Worm (Caenorhabditis elegans) whole organism, L1 larva: ENCODE results near the gene pid-1.
A peak's percentile ranks its signal among the peaks of the same experiment; 100 is the strongest.

Experiments used
- C16A3.4 ChIP-seq: fragments of 150-350 bp; optimal IDR thresholded peaks from 2 replicates; lab custom pipeline; 2014; ENCODE audit warnings: missing biosample characterization, missing genetic modification characterization
- C34B4.2 ChIP-seq: sonication (generic microtip); optimal IDR thresholded peaks from 2 replicates; lab custom pipeline; 2017; ENCODE audit warnings: mild to moderate bottlenecking, missing genetic modification characterization, missing compliant biosample characterization
- alr-1 ChIP-seq: fragments of 200-800 bp; sonication (Bioruptor generic); optimal IDR thresholded peaks from 2 replicates; lab custom pipeline; 2018; ENCODE audit warnings: borderline replicate concordance, mild to moderate bottlenecking, missing genetic modification characterization, missing compliant biosample characterization
- ama-1 ChIP-seq: fragments of 150-350 bp; optimal IDR thresholded peaks from 2 replicates; lab custom pipeline; 2014
- blmp-1 ChIP-seq: fragments of 150-350 bp; optimal IDR thresholded peaks from 2 replicates; lab custom pipeline; 2014; ENCODE audit warnings: missing biosample characterization, missing genetic modification characterization
- ceh-8 ChIP-seq: fragments of 200-800 bp; sonication (Bioruptor generic); optimal IDR thresholded peaks from 2 replicates; lab custom pipeline; 2018; ENCODE audit warnings: mild to moderate bottlenecking, missing genetic modification characterization, moderate library complexity, missing compliant biosample characterization
- ceh-82 ChIP-seq, 3 experiments: fragments of 150-350 bp in 1 of 3; sonication (generic microtip) in 2 of 3; optimal IDR thresholded peaks; 2 replicates each; lab custom pipeline; 2014 to 2017; ENCODE audit warnings: missing biosample characterization in 3 of 3, missing genetic modification characterization in 3 of 3
- ceh-88 ChIP-seq: fragments of 200-800 bp; sonication (Bioruptor generic); IDR thresholded peaks from 2 replicates; pipeline ENCODE4 v1.3.6; 2022; ENCODE audit warnings: missing genetic modification characterization, missing compliant biosample characterization
- ceh-90 ChIP-seq: sonication (generic microtip); optimal IDR thresholded peaks from 2 replicates; lab custom pipeline; 2016; ENCODE audit warnings: missing genetic modification characterization, missing compliant biosample characterization
- ces-1 ChIP-seq: fragments of 150-350 bp; optimal IDR thresholded peaks from 2 replicates; lab custom pipeline; 2014; ENCODE audit warnings: missing biosample characterization, missing genetic modification reagents, missing genetic modification characterization
- dsc-1 ChIP-seq: sonication (generic microtip); optimal IDR thresholded peaks from 2 replicates; lab custom pipeline; 2016; ENCODE audit warnings: mild to moderate bottlenecking, missing genetic modification characterization, missing compliant biosample characterization
- efl-1 ChIP-seq, 4 experiments: fragments of 150-350 bp; optimal IDR thresholded peaks in 3 of 4; peaks in 1 of 4; 1 replicate in 1 of 4; 2 replicates in 3 of 4; lab custom pipeline; 2014; ENCODE audit warnings: missing biosample characterization in 2 of 4, missing genetic modification characterization in 2 of 4, missing genetic modification reagents in 2 of 4
- efl-3 ChIP-seq: fragments of 200-800 bp; sonication (Bioruptor generic); optimal IDR thresholded peaks from 2 replicates; lab custom pipeline; 2018; ENCODE audit warnings: mild to moderate bottlenecking, missing genetic modification characterization, missing compliant biosample characterization
- egl-13 ChIP-seq: sonication (generic microtip); optimal IDR thresholded peaks from 2 replicates; lab custom pipeline; 2016; ENCODE audit warnings: missing genotype, missing genetic modification reagents, missing genetic modification characterization, missing compliant biosample characterization
- egl-27 ChIP-seq, 2 experiments: fragments of 150-350 bp in 1 of 2; sonication (generic microtip); optimal IDR thresholded peaks; 3 replicates each; lab custom pipeline; 2017 to 2018; ENCODE audit warnings: missing biosample characterization in 2 of 2, missing genetic modification characterization in 2 of 2, missing genetic modification reagents in 2 of 2
- elt-3 ChIP-seq, 6 experiments: fragments of 150-350 bp in 1 of 6; sonication (generic microtip); optimal IDR thresholded peaks; 2 replicates each; lab custom pipeline; 2017 to 2018; ENCODE audit warnings: missing biosample characterization in 6 of 6, missing genetic modification characterization in 6 of 6, inconsistent platforms in 1 of 6
- ets-5 ChIP-seq: fragments of 200-800 bp; sonication (Bioruptor generic); IDR thresholded peaks from 2 replicates; pipeline ENCODE4 v1.3.6; 2022; ENCODE audit warnings: missing genetic modification characterization, missing compliant biosample characterization
- fkh-4 ChIP-seq: sonication (generic microtip); optimal IDR thresholded peaks from 2 replicates; lab custom pipeline; 2016; ENCODE audit warnings: missing compliant biosample characterization, missing genetic modification characterization, borderline replicate concordance
- grh-1 ChIP-seq: fragments of 200-800 bp; sonication (Bioruptor generic); IDR thresholded peaks from 2 replicates; pipeline ENCODE4 v1.3.6; 2022; ENCODE audit warnings: missing genetic modification reagents, missing genetic modification characterization, missing compliant biosample characterization
- hlh-17 ChIP-seq: fragments of 200-800 bp; sonication (Bioruptor generic); optimal IDR thresholded peaks from 2 replicates; lab custom pipeline; 2018; ENCODE audit warnings: missing genetic modification characterization, mild to moderate bottlenecking, missing compliant biosample characterization, moderate library complexity, borderline replicate concordance
- hpl-2 ChIP-seq: fragments of 150-350 bp; optimal IDR thresholded peaks from 2 replicates; lab custom pipeline; 2014; ENCODE audit warnings: missing biosample characterization, missing genetic modification reagents, missing genetic modification characterization
- irx-1 ChIP-seq: sonication (generic microtip); optimal IDR thresholded peaks from 2 replicates; lab custom pipeline; 2016; ENCODE audit warnings: missing genetic modification characterization, missing compliant biosample characterization
- lin-14 ChIP-seq: fragments of 200-800 bp; sonication (Bioruptor generic); optimal IDR thresholded peaks from 2 replicates; lab custom pipeline; 2018; ENCODE audit warnings: mild to moderate bottlenecking, missing genetic modification characterization, moderate library complexity, missing compliant biosample characterization
- lin-35 ChIP-seq, 2 experiments: fragments of 150-350 bp; optimal IDR thresholded peaks; 2 replicates each; lab custom pipeline; 2014; ENCODE audit warnings: missing biosample characterization in 2 of 2, missing genetic modification characterization in 2 of 2, missing genetic modification reagents in 2 of 2
- lsy-2 ChIP-seq, 2 experiments: fragments of 150-350 bp; optimal IDR thresholded peaks; 2 replicates each; lab custom pipeline; 2014; ENCODE audit warnings: missing biosample characterization in 2 of 2, missing genetic modification characterization in 2 of 2
- mab-9 ChIP-seq: fragments of 200-800 bp; sonication (Bioruptor generic); IDR thresholded peaks from 2 replicates; pipeline ENCODE4 v1.3.6; 2022; ENCODE audit warnings: missing genetic modification reagents, missing genetic modification characterization, missing compliant biosample characterization
- mdl-1 ChIP-seq, 2 experiments: fragments of 150-350 bp; optimal IDR thresholded peaks; 2 replicates each; lab custom pipeline; 2014 to 2017; ENCODE audit warnings: missing biosample characterization in 2 of 2, missing genetic modification characterization in 2 of 2, inconsistent platforms in 1 of 2
- mef-2 ChIP-seq: fragments of 150-350 bp; optimal IDR thresholded peaks from 2 replicates; lab custom pipeline; 2014; ENCODE audit warnings: missing biosample characterization, missing genetic modification characterization
- mep-1 ChIP-seq: fragments of 150-350 bp; optimal IDR thresholded peaks from 2 replicates; lab custom pipeline; 2014; ENCODE audit warnings: missing biosample characterization, missing genetic modification characterization
- nhr-11 ChIP-seq: fragments of 150-350 bp; optimal IDR thresholded peaks from 2 replicates; lab custom pipeline; 2014; ENCODE audit warnings: missing biosample characterization, missing genetic modification characterization
- nhr-20 ChIP-seq: sonication (generic microtip); optimal IDR thresholded peaks from 2 replicates; lab custom pipeline; 2016; ENCODE audit warnings: mild to moderate bottlenecking, missing genetic modification characterization, missing compliant biosample characterization
- nhr-237 ChIP-seq: fragments of 150-350 bp; optimal IDR thresholded peaks from 2 replicates; lab custom pipeline; 2014; ENCODE audit warnings: missing biosample characterization, missing genetic modification characterization
- nhr-71 ChIP-seq: sonication (generic microtip); optimal IDR thresholded peaks from 2 replicates; lab custom pipeline; 2016; ENCODE audit warnings: mild to moderate bottlenecking, missing genetic modification characterization, moderate library complexity, missing compliant biosample characterization
- nhr-84 ChIP-seq: sonication (generic microtip); optimal IDR thresholded peaks from 2 replicates; lab custom pipeline; 2017; ENCODE audit warnings: missing biosample characterization, missing genetic modification characterization
- pqm-1 ChIP-seq: sonication (generic microtip); optimal IDR thresholded peaks from 3 replicates; lab custom pipeline; 2017; ENCODE audit warnings: missing biosample characterization, missing genetic modification characterization
- snu-23 ChIP-seq: sonication (generic microtip); optimal IDR thresholded peaks from 2 replicates; lab custom pipeline; 2016; ENCODE audit warnings: missing genetic modification characterization, missing compliant biosample characterization
- sox-4 ChIP-seq: sonication (generic microtip); optimal IDR thresholded peaks from 2 replicates; lab custom pipeline; 2016; ENCODE audit warnings: missing genetic modification characterization, missing compliant biosample characterization
- sptf-1 ChIP-seq: fragments of 150-350 bp; optimal IDR thresholded peaks from 2 replicates; lab custom pipeline; 2014; ENCODE audit warnings: missing biosample characterization, missing genetic modification characterization
- sup-37 ChIP-seq: fragments of 200-800 bp; sonication (Bioruptor generic); optimal IDR thresholded peaks from 2 replicates; lab custom pipeline; 2018; ENCODE audit warnings: mild to moderate bottlenecking, missing genetic modification characterization, missing compliant biosample characterization
- swsn-7 ChIP-seq: sonication (generic microtip); optimal IDR thresholded peaks from 2 replicates; lab custom pipeline; 2016; ENCODE audit warnings: missing genetic modification characterization, missing compliant biosample characterization
- tbx-2 ChIP-seq: sonication (generic microtip); optimal IDR thresholded peaks from 2 replicates; lab custom pipeline; 2016; ENCODE audit warnings: missing genetic modification characterization, missing compliant biosample characterization
- unc-62 ChIP-seq: fragments of 150-350 bp; optimal IDR thresholded peaks from 2 replicates; lab custom pipeline; 2014; ENCODE audit warnings: missing biosample characterization, missing genetic modification reagents, missing genetic modification characterization
- ztf-11 ChIP-seq, 2 experiments: sonication (generic microtip); optimal IDR thresholded peaks; 2 replicates each; lab custom pipeline; 2016 to 2017; ENCODE audit warnings: missing genetic modification characterization in 2 of 2, missing biosample characterization in 1 of 2, missing compliant biosample characterization in 1 of 2
- ztf-4 ChIP-seq: fragments of 150-350 bp; optimal IDR thresholded peaks from 2 replicates; lab custom pipeline; 2014; ENCODE audit warnings: missing biosample characterization, missing genetic modification characterization

pid-1 gene

ce11 chrII:7690384-7690783, at the start of gene pid-1:
TSS of gene pid-1 (minus strand) at chrII:7690556.
- TF ChIP-seq egl-13 (tag; lab: Kevin White, UChicago), result no peak
- TF ChIP-seq hpl-2, result no peak
- no peak for TF ChIP-seq ama-1 (lab: Kevin White, UChicago)
- no peak for TF ChIP-seq fkh-4 (tag; lab: Kevin White, UChicago)
- no peak for TF ChIP-seq ceh-8 (GFP tag; lab: Kevin White, UChicago)
- TF ChIP-seq alr-1 (tag; lab: Kevin White, UChicago), result no peak
- no peak for TF ChIP-seq nhr-11
- no peak for TF ChIP-seq sptf-1 (tag; lab: Kevin White, UChicago)
- no peak for TF ChIP-seq ztf-4 (tag; lab: Kevin White, UChicago)
- TF ChIP-seq swsn-7 (tag; lab: Kevin White, UChicago), result no peak
- no peak for TF ChIP-seq mdl-1 (tag; optimal IDR thresholded peaks at IDR 0.05; lab: Kevin White, UChicago)
- TF ChIP-seq ceh-90 (tag; lab: Kevin White, UChicago), result no peak
- TF ChIP-seq unc-62 (GFP tag; lab: Kevin White, UChicago), result no peak
- TF ChIP-seq tbx-2 (tag; lab: Kevin White, UChicago), result no peak

DNA sequence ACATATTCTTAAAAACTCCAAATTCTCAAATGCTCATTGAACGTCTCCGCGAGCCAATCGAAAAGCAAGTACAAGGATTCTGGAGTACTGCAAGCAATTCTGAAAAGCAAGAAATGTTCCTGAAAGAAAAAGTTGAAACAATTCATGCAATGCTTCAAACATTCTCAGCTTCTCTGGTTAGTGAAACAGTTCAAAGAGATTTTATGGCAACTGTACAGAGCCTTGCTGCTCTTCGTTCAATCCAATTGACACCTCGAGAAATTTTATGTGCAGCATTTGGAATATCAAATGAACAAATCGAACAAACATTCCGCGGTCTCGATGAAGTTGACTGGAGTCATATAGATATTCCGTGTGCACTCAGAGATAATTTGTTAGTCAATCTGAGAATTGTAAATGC, 46.4 kb upstream of the pid-1 start:
- TF ChIP-seq ama-1 (lab: Kevin White, UChicago) (no peak), lsy-2 (tag; optimal IDR thresholded peaks at IDR 0.05; lab: Kevin White, UChicago) (no peak), alr-1 (tag; lab: Kevin White, UChicago) (no peak), mdl-1 (tag; optimal IDR thresholded peaks at IDR 0.05; lab: Kevin White, UChicago) (no peak), egl-27 (tag; optimal IDR thresholded peaks at IDR 0.05; lab: Kevin White, UChicago) (no peak), nhr-84 (tag; lab: Kevin White, UChicago) (no peak)

DNA sequence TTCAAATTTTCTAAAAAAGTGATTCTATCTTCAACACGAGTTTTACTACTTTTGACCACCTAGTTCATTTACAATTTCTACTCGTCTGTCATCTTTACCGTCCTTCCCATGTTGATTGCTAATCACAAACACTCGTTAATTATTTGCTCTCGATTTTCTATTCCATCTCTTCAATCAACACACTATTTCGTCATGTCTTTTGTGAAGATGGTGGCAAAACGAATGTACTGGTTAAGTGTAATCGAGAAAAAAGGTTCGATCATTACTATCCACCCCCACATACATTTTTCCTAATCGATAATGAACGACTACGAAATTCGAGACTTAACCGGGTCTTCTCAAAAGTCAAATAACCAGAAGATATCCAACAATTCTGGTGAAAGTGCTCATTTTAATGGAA, 34.2 kb upstream of the pid-1 start, which contains the start of gene cpna-2:
Gene cpna-2 (plus strand): TSS at position 301 of the 400 bp plus-strand sequence.
- no peak for TF ChIP-seq tbx-2 (tag; lab: Kevin White, UChicago)
- no peak for TF ChIP-seq lin-14
- TF ChIP-seq nhr-237 (tag; lab: Kevin White, UChicago), result no peak
- TF ChIP-seq C16A3.4 (tag; lab: Kevin White, UChicago), result no peak
- no peak for TF ChIP-seq C34B4.2
- no peak for TF ChIP-seq pqm-1 (tag; lab: Kevin White, UChicago)
- no peak for TF ChIP-seq dsc-1 (tag; lab: Kevin White, UChicago)
- TF ChIP-seq ceh-88 (GFP tag; lab: Robert Waterston, UW), result no peak
- no peak for TF ChIP-seq nhr-84 (tag; lab: Kevin White, UChicago)
- TF ChIP-seq ceh-8 (GFP tag; lab: Kevin White, UChicago), result no peak
- TF ChIP-seq hpl-2, result no peak
- no peak for TF ChIP-seq mep-1 (tag; lab: Kevin White, UChicago)
- no peak for TF ChIP-seq sox-4 (tag; lab: Kevin White, UChicago)
- no peak for TF ChIP-seq grh-1 (GFP tag; lab: Robert Waterston, UW)

DNA sequence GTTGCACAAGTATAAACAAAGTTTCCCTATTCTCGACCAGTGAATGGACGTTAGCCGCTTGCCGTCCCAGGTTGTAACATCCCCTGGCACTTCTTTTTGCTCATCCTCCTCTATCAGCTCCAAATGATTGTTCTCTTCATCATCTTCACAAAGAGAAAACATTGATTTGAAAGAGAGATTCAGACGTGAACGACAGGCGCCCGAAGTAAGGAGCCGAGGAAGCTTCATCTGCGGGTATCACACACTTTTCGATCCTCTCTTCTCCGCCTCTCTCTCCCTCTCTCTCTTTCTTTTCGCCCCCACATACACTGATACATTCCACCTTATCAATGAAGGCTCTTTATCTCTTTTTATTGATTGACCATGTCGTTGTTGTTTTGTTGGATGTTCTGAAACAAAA, 32.4 kb upstream of the pid-1 start:
- no peak for TF ChIP-seq tbx-2 (tag; lab: Kevin White, UChicago)
- no peak for TF ChIP-seq alr-1 (tag; lab: Kevin White, UChicago)
- TF ChIP-seq nhr-11, result no peak
- peak in 1 of 2 experiments; percentile 28 for TF ChIP-seq lsy-2 (tag; optimal IDR thresholded peaks at IDR 0.05; lab: Kevin White, UChicago)
- TF ChIP-seq nhr-20, result no peak
- TF ChIP-seq hlh-17 (GFP tag; lab: Kevin White, UChicago), result no peak
- TF ChIP-seq ces-1 (GFP tag; lab: Kevin White, UChicago), result no peak
- TF ChIP-seq efl-1 (optimal IDR thresholded peaks at IDR 0.05; lab: Kevin White, UChicago), result no peak
- TF ChIP-seq efl-1 (GFP tag; optimal IDR thresholded peaks at IDR 0.05 in 1 of 2; lab: Kevin White, UChicago), result no peak
- TF ChIP-seq snu-23 (GFP tag; lab: Kevin White, UChicago), result peak; percentile 13
- TF ChIP-seq ztf-11 (tag; optimal IDR thresholded peaks at IDR 0.05; lab: Kevin White, UChicago), result no peak
- TF ChIP-seq dsc-1 (tag; lab: Kevin White, UChicago), result no peak
- no peak for TF ChIP-seq irx-1 (tag; lab: Kevin White, UChicago)
- TF ChIP-seq ceh-82 (tag; optimal IDR thresholded peaks at IDR 0.05; lab: Kevin White, UChicago), result no peak
- TF ChIP-seq C34B4.2, result no peak
- no peak for TF ChIP-seq nhr-237 (tag; lab: Kevin White, UChicago)
- no peak for TF ChIP-seq mef-2 (tag; lab: Kevin White, UChicago)
- no peak for TF ChIP-seq ets-5
- TF ChIP-seq mep-1 (tag; lab: Kevin White, UChicago), result no peak
- TF ChIP-seq fkh-4 (tag; lab: Kevin White, UChicago), result no peak
- peak; percentile 46 for TF ChIP-seq nhr-71
- TF ChIP-seq pqm-1 (tag; lab: Kevin White, UChicago), result no peak
- TF ChIP-seq efl-3 (GFP tag; lab: Kevin White, UChicago), result no peak
- TF ChIP-seq lin-35 (GFP tag; optimal IDR thresholded peaks at IDR 0.05; lab: Kevin White, UChicago), result no peak
- TF ChIP-seq elt-3 (tag; optimal IDR thresholded peaks at IDR 0.05; lab: Kevin White, UChicago), result no peak
- TF ChIP-seq mab-9 (GFP tag; lab: Robert Waterston, UW), result no peak
- no peak for TF ChIP-seq blmp-1 (tag; lab: Kevin White, UChicago)
- TF ChIP-seq sup-37, result no peak
